Fruit fly (Drosophila melanogaster) whole organism, embryonic: ENCODE results near the gene CG15414.

Experiments
- Aef1 ChIP-seq: fragments of 200-800 bp; sonication (Bioruptor generic); IDR thresholded peaks from 3 replicates; pipeline ENCODE4 v1.3.6; 2022; ENCODE audit warnings: missing biosample characterization, missing genetic modification characterization
- CG30431 ChIP-seq: fragments of 200-800 bp; sonication (Bioruptor generic); optimal IDR thresholded peaks from 2 replicates; lab custom pipeline; 2017; ENCODE audit warnings: missing biosample characterization, missing genetic modification characterization
- NfI ChIP-seq: fragments of 200-800 bp; sonication (Bioruptor generic); optimal IDR thresholded peaks from 3 replicates; lab custom pipeline; 2018; ENCODE audit warnings: missing biosample characterization, mild to moderate bottlenecking, missing genetic modification characterization, moderate library complexity

DNA sequence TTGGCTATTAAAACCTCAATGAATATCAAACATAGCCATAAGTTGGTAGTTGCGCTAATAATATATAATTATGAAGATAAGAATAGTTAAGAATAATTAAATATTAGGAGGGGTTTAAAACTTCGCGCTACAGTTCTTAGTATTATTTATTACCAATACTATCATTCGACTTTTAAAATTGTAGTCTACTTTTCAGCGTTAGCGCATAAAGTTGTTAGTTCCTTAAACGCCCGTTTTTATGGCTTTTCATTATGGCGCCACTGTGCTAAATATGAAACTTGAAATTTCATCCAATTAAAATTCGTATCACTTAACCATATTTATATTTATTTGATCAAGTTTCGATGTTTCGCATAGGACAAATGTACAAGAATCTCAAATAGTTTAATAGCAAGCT, 10.4 kb downstream of the CG15414 start:
- TF ChIP-seq Aef1 (GFP tag; lab: Robert Waterston, UW) (no peak), NfI (GFP tag; lab: Kevin White, UChicago) (no peak), CG30431 (GFP tag; lab: Kevin White, UChicago) (no peak)
